Worm (Caenorhabditis elegans) whole organism, L3 larva: Measurements from ENCODE around the gene hum-2.

Experiments
- aly-2 ChIP-seq: fragments of 150-350 bp; optimal IDR thresholded peaks from 2 replicates; lab custom pipeline; 2014; ENCODE audit warnings: missing biosample characterization, missing genetic modification characterization
- ama-1 ChIP-seq: fragments of 150-350 bp; optimal IDR thresholded peaks from 2 replicates; lab custom pipeline; 2018
- ceh-16 ChIP-seq: sonication (generic microtip); optimal IDR thresholded peaks from 2 replicates; lab custom pipeline; 2017; ENCODE audit warnings: missing biosample characterization, missing genetic modification characterization
- ceh-28 ChIP-seq: fragments of 150-350 bp; optimal IDR thresholded peaks from 2 replicates; lab custom pipeline; 2014; ENCODE audit warnings: missing biosample characterization, missing genetic modification reagents, missing genetic modification characterization
- ceh-82 ChIP-seq: fragments of 150-350 bp; optimal IDR thresholded peaks from 2 replicates; lab custom pipeline; 2014; ENCODE audit warnings: missing biosample characterization, missing genetic modification characterization
- daf-12 ChIP-seq: fragments of 150-350 bp; optimal IDR thresholded peaks from 2 replicates; lab custom pipeline; 2014; ENCODE audit warnings: missing biosample characterization, missing genetic modification reagents, missing genetic modification characterization
- egl-5 ChIP-seq: fragments of 150-350 bp; optimal IDR thresholded peaks from 2 replicates; lab custom pipeline; 2017; ENCODE audit warnings: missing biosample characterization, missing genetic modification reagents, missing genetic modification characterization, inconsistent platforms
- elt-1 ChIP-seq: fragments of 150-350 bp; optimal IDR thresholded peaks from 2 replicates; lab custom pipeline; 2014; ENCODE audit warnings: missing biosample characterization, missing genetic modification characterization
- elt-2 ChIP-seq: sonication (generic microtip); optimal IDR thresholded peaks from 2 replicates; lab custom pipeline; 2016; ENCODE audit warnings: missing genetic modification reagents, mild to moderate bottlenecking, missing genetic modification characterization, missing compliant biosample characterization
- elt-3 ChIP-seq, 3 experiments: fragments of 150-350 bp in 1 of 3; sonication (generic microtip) in 2 of 3; optimal IDR thresholded peaks; 2 replicates in 2 of 3; 4 replicates in 1 of 3; lab custom pipeline; 2014 to 2017; ENCODE audit warnings: missing biosample characterization in 3 of 3, missing genetic modification characterization in 3 of 3
- eor-1 ChIP-seq, 2 experiments: fragments of 150-350 bp; optimal IDR thresholded peaks; 2 replicates each; lab custom pipeline; 2014 to 2018; ENCODE audit warnings: missing biosample characterization in 2 of 2, missing genetic modification characterization in 2 of 2
- fkh-10 ChIP-seq: sonication (generic microtip); optimal IDR thresholded peaks from 2 replicates; lab custom pipeline; 2017; ENCODE audit warnings: missing biosample characterization, missing genetic modification reagents, missing genetic modification characterization
- fkh-2 ChIP-seq: fragments of 150-350 bp; optimal IDR thresholded peaks from 2 replicates; lab custom pipeline; 2014; ENCODE audit warnings: missing biosample characterization, missing genetic modification reagents, missing genetic modification characterization
- jun-1 ChIP-seq: fragments of 150-350 bp; optimal IDR thresholded peaks from 2 replicates; lab custom pipeline; 2014; ENCODE audit warnings: missing biosample characterization, missing genetic modification reagents, missing genetic modification characterization
- lin-15B ChIP-seq: fragments of 150-350 bp; optimal IDR thresholded peaks from 2 replicates; lab custom pipeline; 2014; ENCODE audit warnings: missing biosample characterization, missing genetic modification characterization
- mml-1 ChIP-seq: fragments of 150-350 bp; sonication (generic microtip); optimal IDR thresholded peaks from 3 replicates; lab custom pipeline; 2014; ENCODE audit warnings: missing biosample characterization, missing genetic modification characterization
- nfya-1 ChIP-seq: sonication (generic microtip); optimal IDR thresholded peaks from 2 replicates; lab custom pipeline; 2017; ENCODE audit warnings: missing genetic modification characterization, mild to moderate bottlenecking, missing compliant biosample characterization, antibody characterized with exemption, moderate library complexity; ENCODE audit not compliant: insufficient read depth
- nhr-11 ChIP-seq: fragments of 150-350 bp; optimal IDR thresholded peaks from 2 replicates; lab custom pipeline; 2014; ENCODE audit warnings: missing biosample characterization, missing genetic modification characterization
- nhr-12 ChIP-seq: fragments of 150-350 bp; optimal IDR thresholded peaks from 2 replicates; lab custom pipeline; 2014; ENCODE audit warnings: missing biosample characterization, missing genetic modification characterization
- nhr-23 ChIP-seq: fragments of 150-350 bp; optimal IDR thresholded peaks from 2 replicates; lab custom pipeline; 2014; ENCODE audit warnings: missing biosample characterization, missing genetic modification reagents, missing genetic modification characterization
- nhr-237 ChIP-seq: fragments of 150-350 bp; optimal IDR thresholded peaks from 2 replicates; lab custom pipeline; 2014; ENCODE audit warnings: missing biosample characterization, missing genetic modification characterization
- nhr-25 ChIP-seq: sonication (generic microtip); optimal IDR thresholded peaks from 2 replicates; lab custom pipeline; 2017; ENCODE audit warnings: missing biosample characterization, missing genetic modification characterization
- nhr-43 ChIP-seq: sonication (generic microtip); optimal IDR thresholded peaks from 2 replicates; lab custom pipeline; 2016; ENCODE audit warnings: mild to moderate bottlenecking, missing genetic modification characterization, missing compliant biosample characterization; ENCODE audit not compliant: poor library complexity, severe bottlenecking
- nhr-67 ChIP-seq: fragments of 150-350 bp; optimal IDR thresholded peaks from 2 replicates; lab custom pipeline; 2014; ENCODE audit warnings: missing biosample characterization, missing genetic modification characterization
- nhr-76 ChIP-seq: fragments of 150-350 bp; sonication (generic microtip); optimal IDR thresholded peaks from 5 replicates; lab custom pipeline; 2014; ENCODE audit warnings: missing biosample characterization, missing genetic modification characterization
- nhr-77 ChIP-seq: fragments of 150-350 bp; optimal IDR thresholded peaks from 2 replicates; lab custom pipeline; 2014; ENCODE audit warnings: missing biosample characterization, missing genetic modification characterization
- pha-4 ChIP-seq: fragments of 150-350 bp; optimal IDR thresholded peaks from 2 replicates; lab custom pipeline; 2014; ENCODE audit warnings: missing biosample characterization, missing genetic modification reagents, missing genetic modification characterization
- pqm-1 ChIP-seq: fragments of 150-350 bp; optimal IDR thresholded peaks from 2 replicates; lab custom pipeline; 2017; ENCODE audit warnings: missing biosample characterization, missing genetic modification characterization, inconsistent platforms
- sea-2 ChIP-seq: fragments of 150-350 bp; sonication (generic microtip); optimal IDR thresholded peaks from 4 replicates; lab custom pipeline; 2014; ENCODE audit warnings: missing biosample characterization, missing genetic modification reagents, missing genetic modification characterization
- snpc-4 ChIP-seq: fragments of 150-350 bp; optimal IDR thresholded peaks from 2 replicates; lab custom pipeline; 2014; ENCODE audit warnings: missing biosample characterization, missing genetic modification characterization
- unc-62 ChIP-seq: fragments of 150-350 bp; sonication (generic microtip); optimal IDR thresholded peaks from 4 replicates; lab custom pipeline; 2014; ENCODE audit warnings: missing biosample characterization, missing genetic modification reagents, missing genetic modification characterization
- zag-1 ChIP-seq: fragments of 150-350 bp; optimal IDR thresholded peaks from 2 replicates; lab custom pipeline; 2014; ENCODE audit warnings: missing biosample characterization, missing genetic modification characterization
- ztf-11 ChIP-seq: fragments of 150-350 bp; optimal IDR thresholded peaks from 2 replicates; lab custom pipeline; 2014; ENCODE audit warnings: missing biosample characterization, missing genetic modification characterization
- ztf-4 ChIP-seq: fragments of 150-350 bp; optimal IDR thresholded peaks from 2 replicates; lab custom pipeline; 2014; ENCODE audit warnings: missing biosample characterization, missing genetic modification characterization

The hum-2 gene

ce11 chrV:9384949-9385348 is 1.0 kb upstream of the hum-2 start:
- no peak for TF ChIP-seq snpc-4 (tag; lab: Kevin White, UChicago)
- TF ChIP-seq nhr-237: no peak
- no peak for TF ChIP-seq nfya-1 (tag; lab: Kevin White, UChicago)
- no peak for TF ChIP-seq ztf-11 (tag; lab: Kevin White, UChicago)
- TF ChIP-seq elt-2 (tag; lab: Kevin White, UChicago): no peak
- TF ChIP-seq aly-2 (tag; lab: Kevin White, UChicago): no peak
- TF ChIP-seq ceh-28 (tag; lab: Kevin White, UChicago): no peak
- no peak for TF ChIP-seq lin-15B (tag; lab: Kevin White, UChicago)
- TF ChIP-seq zag-1: no peak
- TF ChIP-seq sea-2 (GFP tag; lab: Kevin White, UChicago): no peak
- no peak for TF ChIP-seq nhr-23 (tag; lab: Kevin White, UChicago)
- TF ChIP-seq nhr-77 (tag; lab: Kevin White, UChicago): no peak
- TF ChIP-seq ceh-82 (tag; lab: Kevin White, UChicago): no peak
- TF ChIP-seq jun-1 (tag; lab: Kevin White, UChicago): no peak
- no peak for TF ChIP-seq fkh-2 (tag; lab: Kevin White, UChicago)

ce11 chrV:9391959-9392358 is 6.0 kb downstream of the hum-2 start:
- no peak for TF ChIP-seq zag-1
- no peak for TF ChIP-seq nhr-67 (tag; lab: Kevin White, UChicago)
- TF ChIP-seq mml-1: no peak
- TF ChIP-seq snpc-4 (tag; lab: Kevin White, UChicago): peak; percentile 91
- peak; percentile 5 for TF ChIP-seq nfya-1 (tag; lab: Kevin White, UChicago)
- no peak for TF ChIP-seq nhr-11 (tag; lab: Kevin White, UChicago)
- TF ChIP-seq, all 47 proteins: peak for 2

- TF ChIP-seq pqm-1 (tag; lab: Kevin White, UChicago): no peak
- no peak for TF ChIP-seq egl-5 (tag; lab: Kevin White, UChicago)
- no peak for TF ChIP-seq fkh-10 (GFP tag; lab: Kevin White, UChicago)
- no peak for TF ChIP-seq ztf-11 (tag; lab: Kevin White, UChicago)
- peak; percentile 45 for TF ChIP-seq nhr-25
- no peak for TF ChIP-seq eor-1 (tag; optimal IDR thresholded peaks at IDR 0.05; lab: Kevin White, UChicago)
- no peak for TF ChIP-seq nhr-43 (tag; lab: Kevin White, UChicago)
- TF ChIP-seq zag-1: no peak
- TF ChIP-seq ztf-4: no peak
- no peak for TF ChIP-seq snpc-4 (tag; lab: Kevin White, UChicago)
- TF ChIP-seq elt-1 (tag; lab: Kevin White, UChicago): no peak
- TF ChIP-seq nhr-67 (tag; lab: Kevin White, UChicago): no peak
- peak; percentile 10 for TF ChIP-seq nhr-23 (tag; lab: Kevin White, UChicago)
- no peak for TF ChIP-seq lin-15B (tag; lab: Kevin White, UChicago)
- TF ChIP-seq unc-62 (GFP tag; lab: Kevin White, UChicago): no peak
- no peak for TF ChIP-seq ceh-16 (tag; lab: Kevin White, UChicago)
- TF ChIP-seq nfya-1 (tag; lab: Kevin White, UChicago): no peak
- TF ChIP-seq daf-12 (tag; lab: Kevin White, UChicago): no peak
- TF ChIP-seq mml-1: no peak
- no peak for TF ChIP-seq aly-2 (tag; lab: Kevin White, UChicago)
- TF ChIP-seq pha-4 (tag; lab: Kevin White, UChicago): peak; percentile 54
- TF ChIP-seq elt-3 (tag; optimal IDR thresholded peaks at IDR 0.05; lab: Kevin White, UChicago): no peak
- TF ChIP-seq nhr-76 (tag; lab: Kevin White, UChicago): no peak
- TF ChIP-seq, all 47 proteins: peak for 3
Measured at ce11 chrV:9394938-9395639, 9.1 kb downstream of the hum-2 start.

- TF ChIP-seq ama-1 (lab: Kevin White, UChicago): no peak
- no peak for TF ChIP-seq nhr-12 (tag; lab: Kevin White, UChicago)
- peak; percentile 17 for TF ChIP-seq pha-4 (tag; lab: Kevin White, UChicago)
- no peak for TF ChIP-seq zag-1
- TF ChIP-seq unc-62 (GFP tag; lab: Kevin White, UChicago): no peak
- TF ChIP-seq egl-5 (tag; lab: Kevin White, UChicago): no peak
- TF ChIP-seq, all 47 proteins: peak for 1
Measured at ce11 chrV:9399886-9400373, 14.0 kb downstream of the hum-2 start, which contains the start of gene trpp-4. Gene trpp-4 (plus strand): TSS chrV:9400327.
